Worm (Caenorhabditis elegans) whole organism, L3 larva: ENCODE measurements around the gene F18E9.3.

ENCODE experiments used
- R02D3.7 ChIP-seq: fragments of 150-350 bp; optimal IDR thresholded peaks from 2 replicates; lab custom pipeline; 2014; ENCODE audit warnings: missing biosample characterization, missing genetic modification characterization
- ZK546.5 ChIP-seq: sonication (generic microtip); optimal IDR thresholded peaks from 2 replicates; lab custom pipeline; 2017; ENCODE audit warnings: missing biosample characterization, missing genetic modification characterization
- ama-1 ChIP-seq: fragments of 150-350 bp; optimal IDR thresholded peaks from 2 replicates; lab custom pipeline; 2018
- ceh-16 ChIP-seq: sonication (generic microtip); optimal IDR thresholded peaks from 2 replicates; lab custom pipeline; 2017; ENCODE audit warnings: missing biosample characterization, missing genetic modification characterization
- ceh-82 ChIP-seq: fragments of 150-350 bp; optimal IDR thresholded peaks from 2 replicates; lab custom pipeline; 2014; ENCODE audit warnings: missing biosample characterization, missing genetic modification characterization
- ceh-9 ChIP-seq: sonication (generic microtip); optimal IDR thresholded peaks from 2 replicates; lab custom pipeline; 2018; ENCODE audit warnings: missing biosample characterization, missing genetic modification characterization
- daf-12 ChIP-seq: fragments of 150-350 bp; optimal IDR thresholded peaks from 2 replicates; lab custom pipeline; 2014; ENCODE audit warnings: missing biosample characterization, missing genetic modification reagents, missing genetic modification characterization
- egl-27 ChIP-seq: sonication (generic microtip); optimal IDR thresholded peaks from 4 replicates; lab custom pipeline; 2017; ENCODE audit warnings: missing biosample characterization, missing genetic modification reagents, missing genetic modification characterization
- egl-5 ChIP-seq: fragments of 150-350 bp; optimal IDR thresholded peaks from 2 replicates; lab custom pipeline; 2017; ENCODE audit warnings: missing biosample characterization, missing genetic modification reagents, missing genetic modification characterization, inconsistent platforms
- elt-1 ChIP-seq: fragments of 150-350 bp; optimal IDR thresholded peaks from 2 replicates; lab custom pipeline; 2014; ENCODE audit warnings: missing biosample characterization, missing genetic modification characterization
- fkh-10 ChIP-seq: sonication (generic microtip); optimal IDR thresholded peaks from 2 replicates; lab custom pipeline; 2017; ENCODE audit warnings: missing biosample characterization, missing genetic modification reagents, missing genetic modification characterization
- fkh-2 ChIP-seq: fragments of 150-350 bp; optimal IDR thresholded peaks from 2 replicates; lab custom pipeline; 2014; ENCODE audit warnings: missing biosample characterization, missing genetic modification reagents, missing genetic modification characterization
- hmg-11 ChIP-seq: sonication (generic microtip); optimal IDR thresholded peaks from 2 replicates; lab custom pipeline; 2016; ENCODE audit warnings: missing genetic modification characterization, missing compliant biosample characterization
- lin-15B ChIP-seq: fragments of 150-350 bp; optimal IDR thresholded peaks from 2 replicates; lab custom pipeline; 2014; ENCODE audit warnings: missing biosample characterization, missing genetic modification characterization
- lsy-12 ChIP-seq: sonication (generic microtip); optimal IDR thresholded peaks from 2 replicates; lab custom pipeline; 2016; ENCODE audit warnings: mild to moderate bottlenecking, missing genetic modification characterization, missing compliant biosample characterization
- mdl-1 ChIP-seq: fragments of 150-350 bp; optimal IDR thresholded peaks from 2 replicates; lab custom pipeline; 2014; ENCODE audit warnings: missing biosample characterization, missing genetic modification characterization
- mml-1 ChIP-seq: fragments of 150-350 bp; sonication (generic microtip); optimal IDR thresholded peaks from 3 replicates; lab custom pipeline; 2014; ENCODE audit warnings: missing biosample characterization, missing genetic modification characterization
- nfya-1 ChIP-seq: sonication (generic microtip); optimal IDR thresholded peaks from 2 replicates; lab custom pipeline; 2017; ENCODE audit warnings: missing genetic modification characterization, mild to moderate bottlenecking, missing compliant biosample characterization, antibody characterized with exemption, moderate library complexity; ENCODE audit not compliant: insufficient read depth
- nhr-11 ChIP-seq: fragments of 150-350 bp; optimal IDR thresholded peaks from 2 replicates; lab custom pipeline; 2014; ENCODE audit warnings: missing biosample characterization, missing genetic modification characterization
- nhr-23 ChIP-seq: fragments of 150-350 bp; optimal IDR thresholded peaks from 2 replicates; lab custom pipeline; 2014; ENCODE audit warnings: missing biosample characterization, missing genetic modification reagents, missing genetic modification characterization
- nhr-237 ChIP-seq: fragments of 150-350 bp; optimal IDR thresholded peaks from 2 replicates; lab custom pipeline; 2014; ENCODE audit warnings: missing biosample characterization, missing genetic modification characterization
- nhr-25 ChIP-seq: sonication (generic microtip); optimal IDR thresholded peaks from 2 replicates; lab custom pipeline; 2017; ENCODE audit warnings: missing biosample characterization, missing genetic modification characterization
- nhr-28 ChIP-seq: fragments of 150-350 bp; optimal IDR thresholded peaks from 2 replicates; lab custom pipeline; 2014; ENCODE audit warnings: missing biosample characterization, missing genetic modification characterization
- nhr-67 ChIP-seq: fragments of 150-350 bp; optimal IDR thresholded peaks from 2 replicates; lab custom pipeline; 2014; ENCODE audit warnings: missing biosample characterization, missing genetic modification characterization
- nhr-77 ChIP-seq: fragments of 150-350 bp; optimal IDR thresholded peaks from 2 replicates; lab custom pipeline; 2014; ENCODE audit warnings: missing biosample characterization, missing genetic modification characterization
- pha-4 ChIP-seq: fragments of 150-350 bp; optimal IDR thresholded peaks from 2 replicates; lab custom pipeline; 2014; ENCODE audit warnings: missing biosample characterization, missing genetic modification reagents, missing genetic modification characterization
- sea-2 ChIP-seq: fragments of 150-350 bp; sonication (generic microtip); optimal IDR thresholded peaks from 4 replicates; lab custom pipeline; 2014; ENCODE audit warnings: missing biosample characterization, missing genetic modification reagents, missing genetic modification characterization
- skn-1 ChIP-seq: fragments of 150-350 bp; optimal IDR thresholded peaks from 2 replicates; lab custom pipeline; 2014; ENCODE audit warnings: missing biosample characterization, missing genetic modification characterization
- snpc-4 ChIP-seq: fragments of 150-350 bp; optimal IDR thresholded peaks from 2 replicates; lab custom pipeline; 2014; ENCODE audit warnings: missing biosample characterization, missing genetic modification characterization
- unc-39 ChIP-seq: sonication (generic microtip); optimal IDR thresholded peaks from 4 replicates; lab custom pipeline; 2017; ENCODE audit warnings: missing biosample characterization, missing genetic modification characterization
- ztf-4 ChIP-seq: fragments of 150-350 bp; optimal IDR thresholded peaks from 2 replicates; lab custom pipeline; 2014; ENCODE audit warnings: missing biosample characterization, missing genetic modification characterization

F18E9.3 gene

ce11 chrX:8570997-8571517 is 14.9 kb upstream of the F18E9.3 start, which contains the start of gene jmjd-3.1:
Gene jmjd-3.1, plus strand, starts transcription at chrX:8571047.
- TF ChIP-seq hmg-11 (tag; lab: Kevin White, UChicago) (no peak), ceh-9 (tag; lab: Kevin White, UChicago) (no peak), fkh-2 (tag; lab: Kevin White, UChicago) (no peak), snpc-4 (tag; lab: Kevin White, UChicago) (no peak), mml-1 (tag; lab: Kevin White, UChicago) (no peak), nhr-28 (tag; lab: Kevin White, UChicago) (no peak), egl-5 (tag; lab: Kevin White, UChicago) (no peak), skn-1 (tag; lab: Kevin White, UChicago) (no peak), ceh-82 (tag; lab: Kevin White, UChicago) (no peak), daf-12 (tag; lab: Kevin White, UChicago) (no peak), R02D3.7 (tag; lab: Kevin White, UChicago) (no peak), elt-1 (tag; lab: Kevin White, UChicago) (no peak), nhr-237 (no peak), unc-39 (tag; lab: Kevin White, UChicago) (no peak), egl-27 (tag; lab: Kevin White, UChicago) (no peak), mdl-1 (tag; lab: Kevin White, UChicago) (no peak), nhr-77 (tag; lab: Kevin White, UChicago) (no peak), nhr-67 (tag; lab: Kevin White, UChicago) (no peak), nfya-1 (tag; lab: Kevin White, UChicago) (no peak)
- TF ChIP-seq, all 47 proteins: peak for 0

- TF ChIP-seq ztf-4 (no peak), nhr-67 (tag; lab: Kevin White, UChicago) (no peak), lsy-12 (tag; lab: Kevin White, UChicago) (no peak), ama-1 (no peak), nhr-237 (no peak), pha-4 (no peak)
These were observed 5.7 kb upstream of the F18E9.3 start, which contains the start of gene F18E9.4 for ce11 chrX:8580217-8580616. Gene F18E9.4, plus strand, starts transcription at chrX:8580517.

ce11 chrX:8581447-8581846 is 4.5 kb upstream of the F18E9.3 start, which contains the start of gene F18E9.8:
Gene F18E9.8, minus strand, starts transcription at chrX:8581547.
- TF ChIP-seq nhr-23 (tag; lab: Kevin White, UChicago) (no peak), fkh-10 (GFP tag; lab: Kevin White, UChicago) (no peak)

- TF ChIP-seq mdl-1 (tag; lab: Kevin White, UChicago) (no peak), unc-39 (tag; lab: Kevin White, UChicago) (no peak), pha-4 (no peak), nhr-11 (tag; lab: Kevin White, UChicago) (peak; percentile 21), lsy-12 (tag; lab: Kevin White, UChicago) (no peak), sea-2 (GFP tag; lab: Kevin White, UChicago) (no peak)
These were observed 3.1 kb upstream of the F18E9.3 start for ce11 chrX:8582767-8583360.

ce11 chrX:8584825-8585384 is 1.0 kb upstream of the F18E9.3 start:
- TF ChIP-seq ZK546.5 (tag; lab: Kevin White, UChicago) (no peak), elt-1 (tag; lab: Kevin White, UChicago) (peak; percentile 51), mml-1 (tag; lab: Kevin White, UChicago) (no peak), ceh-9 (tag; lab: Kevin White, UChicago) (no peak), nhr-25 (tag; lab: Kevin White, UChicago) (peak; percentile 59), ztf-4 (no peak), lin-15B (tag; lab: Kevin White, UChicago) (no peak)

- no peak for TF ChIP-seq fkh-2 (tag; lab: Kevin White, UChicago)
- no peak for TF ChIP-seq egl-5 (tag; lab: Kevin White, UChicago)
- no peak for TF ChIP-seq nhr-11 (tag; lab: Kevin White, UChicago)
- TF ChIP-seq ceh-16 (tag; lab: Kevin White, UChicago): no peak
These were observed 6.9 kb downstream of the F18E9.3 start, which contains the start of gene nlp-7 for ce11 chrX:8592881-8593280. Gene nlp-7, plus strand, starts transcription at chrX:8593181.
